Worm (Caenorhabditis elegans) whole organism, L1 larva: Measurements from ENCODE around the gene ttr-43.

Experiments
- C04F5.9 ChIP-seq: sonication (generic microtip); optimal IDR thresholded peaks from 2 replicates; lab custom pipeline; 2016; ENCODE audit warnings: missing genetic modification characterization, missing compliant biosample characterization
- aha-1 ChIP-seq: fragments of 150-350 bp; optimal IDR thresholded peaks from 2 replicates; lab custom pipeline; 2014; ENCODE audit warnings: missing biosample characterization, missing genetic modification characterization
- alr-1 ChIP-seq: fragments of 200-800 bp; sonication (Bioruptor generic); optimal IDR thresholded peaks from 2 replicates; lab custom pipeline; 2018; ENCODE audit warnings: borderline replicate concordance, mild to moderate bottlenecking, missing genetic modification characterization, missing compliant biosample characterization
- ama-1 ChIP-seq: fragments of 150-350 bp; optimal IDR thresholded peaks from 2 replicates; lab custom pipeline; 2014
- blmp-1 ChIP-seq: fragments of 150-350 bp; optimal IDR thresholded peaks from 2 replicates; lab custom pipeline; 2014; ENCODE audit warnings: missing biosample characterization, missing genetic modification characterization
- ceh-90 ChIP-seq: sonication (generic microtip); optimal IDR thresholded peaks from 2 replicates; lab custom pipeline; 2016; ENCODE audit warnings: missing genetic modification characterization, missing compliant biosample characterization
- efl-1 ChIP-seq, 4 experiments: fragments of 150-350 bp; optimal IDR thresholded peaks in 3 of 4; peaks in 1 of 4; 1 replicate in 1 of 4; 2 replicates in 3 of 4; lab custom pipeline; 2014; ENCODE audit warnings: missing biosample characterization in 2 of 4, missing genetic modification characterization in 2 of 4, missing genetic modification reagents in 2 of 4
- elt-2 ChIP-seq: sonication (generic microtip); optimal IDR thresholded peaks from 2 replicates; lab custom pipeline; 2016; ENCODE audit warnings: missing genetic modification characterization, mild to moderate bottlenecking, inconsistent platforms, missing compliant biosample characterization, missing genetic modification reagents
- elt-3 ChIP-seq, 6 experiments: fragments of 150-350 bp in 1 of 6; sonication (generic microtip); optimal IDR thresholded peaks; 2 replicates each; lab custom pipeline; 2017 to 2018; ENCODE audit warnings: missing biosample characterization in 6 of 6, missing genetic modification characterization in 6 of 6, inconsistent platforms in 1 of 6
- fkh-8 ChIP-seq: sonication (generic microtip); optimal IDR thresholded peaks from 2 replicates; lab custom pipeline; 2016; ENCODE audit warnings: mild to moderate bottlenecking, missing genetic modification characterization, missing compliant biosample characterization
- fos-1 ChIP-seq: fragments of 150-350 bp; optimal IDR thresholded peaks from 2 replicates; lab custom pipeline; 2014; ENCODE audit warnings: missing biosample characterization, missing genetic modification characterization
- hlh-17 ChIP-seq: fragments of 200-800 bp; sonication (Bioruptor generic); optimal IDR thresholded peaks from 2 replicates; lab custom pipeline; 2018; ENCODE audit warnings: missing genetic modification characterization, mild to moderate bottlenecking, missing compliant biosample characterization, moderate library complexity, borderline replicate concordance
- hpl-2 ChIP-seq: fragments of 150-350 bp; optimal IDR thresholded peaks from 2 replicates; lab custom pipeline; 2014; ENCODE audit warnings: missing biosample characterization, missing genetic modification reagents, missing genetic modification characterization
- jun-1 ChIP-seq: fragments of 150-350 bp; optimal IDR thresholded peaks from 2 replicates; lab custom pipeline; 2014; ENCODE audit warnings: missing biosample characterization, missing genetic modification reagents, missing genetic modification characterization
- lin-14 ChIP-seq: fragments of 200-800 bp; sonication (Bioruptor generic); optimal IDR thresholded peaks from 2 replicates; lab custom pipeline; 2018; ENCODE audit warnings: mild to moderate bottlenecking, missing genetic modification characterization, moderate library complexity, missing compliant biosample characterization
- lin-15B ChIP-seq: fragments of 150-350 bp; sonication (generic microtip); optimal IDR thresholded peaks from 3 replicates; lab custom pipeline; 2014; ENCODE audit warnings: missing biosample characterization, missing genetic modification characterization
- mdl-1 ChIP-seq, 2 experiments: fragments of 150-350 bp; optimal IDR thresholded peaks; 2 replicates each; lab custom pipeline; 2014 to 2017; ENCODE audit warnings: missing biosample characterization in 2 of 2, missing genetic modification characterization in 2 of 2, inconsistent platforms in 1 of 2
- mep-1 ChIP-seq: fragments of 150-350 bp; optimal IDR thresholded peaks from 2 replicates; lab custom pipeline; 2014; ENCODE audit warnings: missing biosample characterization, missing genetic modification characterization
- nhr-237 ChIP-seq: fragments of 150-350 bp; optimal IDR thresholded peaks from 2 replicates; lab custom pipeline; 2014; ENCODE audit warnings: missing biosample characterization, missing genetic modification characterization
- nhr-71 ChIP-seq: sonication (generic microtip); optimal IDR thresholded peaks from 2 replicates; lab custom pipeline; 2016; ENCODE audit warnings: mild to moderate bottlenecking, missing genetic modification characterization, moderate library complexity, missing compliant biosample characterization
- nhr-85 ChIP-seq: sonication (generic microtip); peaks from one replicate; lab custom pipeline; 2016; ENCODE audit warnings: missing genetic modification characterization, inconsistent platforms, missing compliant biosample characterization
- sox-4 ChIP-seq: sonication (generic microtip); optimal IDR thresholded peaks from 2 replicates; lab custom pipeline; 2016; ENCODE audit warnings: missing genetic modification characterization, missing compliant biosample characterization
- tbx-2 ChIP-seq: sonication (generic microtip); optimal IDR thresholded peaks from 2 replicates; lab custom pipeline; 2016; ENCODE audit warnings: missing genetic modification characterization, missing compliant biosample characterization
- tlp-1 ChIP-seq: fragments of 150-350 bp; optimal IDR thresholded peaks from 2 replicates; lab custom pipeline; 2014; ENCODE audit warnings: missing biosample characterization, missing genetic modification characterization
- vab-15 ChIP-seq: sonication (generic microtip); optimal IDR thresholded peaks from 2 replicates; lab custom pipeline; 2017; ENCODE audit warnings: missing genotype, mild to moderate bottlenecking, missing genetic modification characterization, missing compliant biosample characterization

ttr-43 gene

DNA sequence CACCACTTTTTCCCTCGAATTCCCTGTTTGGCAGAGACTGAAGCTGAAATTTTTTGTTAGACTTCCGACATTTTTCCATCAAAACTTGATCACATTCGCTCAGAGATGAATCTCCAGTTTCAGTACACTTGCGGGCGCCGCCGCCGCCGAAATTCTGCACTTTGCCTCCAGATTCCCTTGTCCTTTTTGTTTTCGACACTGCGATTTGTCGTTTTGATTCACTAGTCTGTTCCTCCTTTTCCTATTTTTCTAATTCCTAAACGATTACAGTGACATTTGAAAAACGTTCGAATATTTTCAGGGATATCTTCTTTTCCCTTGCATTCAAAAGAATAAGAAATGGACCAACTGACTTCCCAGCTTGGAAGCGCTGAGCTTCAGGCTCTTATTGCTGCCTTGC, 49.8 kb downstream of the ttr-43 start, which contains the start of gene F45D3.2:
TSS of gene F45D3.2 (plus strand) at position 301 of the 400 bp plus-strand sequence.
- no peak for TF ChIP-seq fos-1 (tag; lab: Kevin White, UChicago)
- no peak for TF ChIP-seq vab-15 (tag; lab: Kevin White, UChicago)
- no peak for TF ChIP-seq nhr-85
- no peak for TF ChIP-seq tlp-1 (tag; lab: Kevin White, UChicago)
- TF ChIP-seq nhr-71 (tag; lab: Kevin White, UChicago) = no peak
- no peak for TF ChIP-seq C04F5.9 (tag; lab: Kevin White, UChicago)
- TF ChIP-seq ceh-90 (tag; lab: Kevin White, UChicago) = no peak
- TF ChIP-seq nhr-237 (tag; lab: Kevin White, UChicago) = no peak
- TF ChIP-seq sox-4 (tag; lab: Kevin White, UChicago) = no peak
- TF ChIP-seq hpl-2 (GFP tag; lab: Kevin White, UChicago) = no peak
- no peak for TF ChIP-seq alr-1 (tag; lab: Kevin White, UChicago)
- no peak for TF ChIP-seq fkh-8 (tag; lab: Kevin White, UChicago)
- TF ChIP-seq aha-1 (tag; lab: Kevin White, UChicago) = no peak
- TF ChIP-seq, all 84 proteins: peak for 0

DNA sequence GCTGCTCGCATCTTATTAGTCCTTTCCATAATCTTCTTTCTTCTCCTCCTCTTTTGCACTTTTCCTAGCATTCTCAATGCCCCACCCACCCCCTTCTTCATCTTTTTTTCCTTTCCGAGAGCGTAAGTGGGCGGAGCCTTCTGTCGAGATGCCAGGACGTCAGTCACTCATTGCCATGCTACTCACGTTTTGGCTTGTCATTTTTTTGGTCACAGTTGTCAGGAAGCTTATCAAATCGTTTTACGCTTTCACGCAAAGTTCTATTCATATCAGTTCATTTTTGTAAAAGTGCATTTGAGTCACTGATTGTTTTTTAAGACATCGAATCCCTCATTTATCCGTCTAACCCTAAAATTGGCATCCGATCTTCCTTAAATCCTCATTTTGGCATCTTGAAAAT, 50.5 kb downstream of the ttr-43 start:
- no peak for TF ChIP-seq elt-2 (tag; lab: Kevin White, UChicago)
- TF ChIP-seq jun-1 (tag; lab: Kevin White, UChicago) = no peak
- TF ChIP-seq blmp-1 = peak; percentile 11
- no peak for TF ChIP-seq lin-15B (tag; lab: Kevin White, UChicago)
- no peak for TF ChIP-seq tbx-2
- no peak for TF ChIP-seq hlh-17 (GFP tag; lab: Kevin White, UChicago)
- TF ChIP-seq fkh-8 (tag; lab: Kevin White, UChicago) = peak; percentile 5
- no peak for TF ChIP-seq mep-1
- TF ChIP-seq mdl-1 (tag; optimal IDR thresholded peaks at IDR 0.05; lab: Kevin White, UChicago) = no peak
- no peak for TF ChIP-seq ama-1 (lab: Kevin White, UChicago)
- TF ChIP-seq elt-3 (tag; optimal IDR thresholded peaks at IDR 0.05; lab: Kevin White, UChicago) = no peak
- TF ChIP-seq lin-14 (GFP tag; lab: Kevin White, UChicago) = peak; percentile 53
- TF ChIP-seq efl-1 (optimal IDR thresholded peaks at IDR 0.05; lab: Kevin White, UChicago) = no peak
- peak in 1 of 2 experiments; percentile 16 for TF ChIP-seq efl-1 (GFP tag; optimal IDR thresholded peaks at IDR 0.05 in 1 of 2; lab: Kevin White, UChicago)
